Worm (Caenorhabditis elegans) whole organism, late embryonic: ENCODE results near the gene F07F6.1.

Source experiments
- Y22D7AL.16 ChIP-seq: sonication (generic microtip); optimal IDR thresholded peaks from 2 replicates; lab custom pipeline; 2016; ENCODE audit warnings: missing genetic modification characterization, missing compliant biosample characterization
- ceh-31 ChIP-seq: sonication (generic microtip); optimal IDR thresholded peaks from 2 replicates; lab custom pipeline; 2016; ENCODE audit warnings: missing genetic modification characterization, missing compliant biosample characterization
- ceh-9 ChIP-seq: sonication (generic microtip); optimal IDR thresholded peaks from 2 replicates; lab custom pipeline; 2016; ENCODE audit warnings: mild to moderate bottlenecking, missing genetic modification characterization, inconsistent platforms, missing compliant biosample characterization
- dmd-4 ChIP-seq: sonication (generic microtip); optimal IDR thresholded peaks from 2 replicates; lab custom pipeline; 2016; ENCODE audit warnings: borderline replicate concordance, missing genetic modification characterization, missing compliant biosample characterization
- ets-4 ChIP-seq: sonication (generic microtip); optimal IDR thresholded peaks from 2 replicates; lab custom pipeline; 2016; ENCODE audit warnings: missing genetic modification characterization, missing compliant biosample characterization
- hlh-13 ChIP-seq: fragments of 200-800 bp; sonication (Bioruptor generic); optimal IDR thresholded peaks from 2 replicates; lab custom pipeline; 2018; ENCODE audit warnings: mild to moderate bottlenecking, missing genetic modification characterization, missing compliant biosample characterization
- hlh-15 ChIP-seq: sonication (generic microtip); optimal IDR thresholded peaks from 2 replicates; lab custom pipeline; 2016; ENCODE audit warnings: missing genetic modification characterization, missing compliant biosample characterization
- pag-3 ChIP-seq: sonication (generic microtip); optimal IDR thresholded peaks from 2 replicates; lab custom pipeline; 2016; ENCODE audit warnings: missing compliant biosample characterization, missing genetic modification characterization, borderline replicate concordance
- pha-4 ChIP-seq: fragments of 150-350 bp; optimal IDR thresholded peaks from 2 replicates; lab custom pipeline; 2018; ENCODE audit warnings: missing biosample characterization, missing genetic modification reagents, missing genetic modification characterization
- tbx-2 ChIP-seq: sonication (generic microtip); optimal IDR thresholded peaks from 2 replicates; lab custom pipeline; 2016; ENCODE audit warnings: missing genetic modification characterization, missing compliant biosample characterization
- unc-86 ChIP-seq: sonication (generic microtip); optimal IDR thresholded peaks from 2 replicates; lab custom pipeline; 2016; ENCODE audit warnings: missing genetic modification characterization, missing compliant biosample characterization

- no peak for TF ChIP-seq dmd-4 (tag; lab: Kevin White, UChicago)
- no peak for TF ChIP-seq hlh-15 (tag; lab: Kevin White, UChicago)
- no peak for TF ChIP-seq ets-4 (tag; lab: Kevin White, UChicago)
- no peak for TF ChIP-seq pag-3 (tag; lab: Kevin White, UChicago)
- TF ChIP-seq unc-86 = no peak
- no peak for TF ChIP-seq hlh-13
- no peak for TF ChIP-seq pha-4 (tag; lab: Kevin White, UChicago)
- no peak for TF ChIP-seq Y22D7AL.16
- TF ChIP-seq ceh-9 (tag; lab: Kevin White, UChicago) = no peak
- no peak for TF ChIP-seq tbx-2 (tag; lab: Kevin White, UChicago)
- no peak for TF ChIP-seq ceh-31 (tag; lab: Kevin White, UChicago)
Measured at ce11 chrII:5418929-5419328, 18.8 kb upstream of the F07F6.1 start, which contains the start of gene EEED8.15.
